Worm (Caenorhabditis elegans) whole organism, L3 larva: ENCODE results near the gene fipr-16.
A peak's percentile ranks its signal among the peaks of the same experiment; 100 is the strongest.

Source experiments
- R02D3.7 ChIP-seq: fragments of 150-350 bp; optimal IDR thresholded peaks from 2 replicates; lab custom pipeline; 2014; ENCODE audit warnings: missing biosample characterization, missing genetic modification characterization
- ZK546.5 ChIP-seq: sonication (generic microtip); optimal IDR thresholded peaks from 2 replicates; lab custom pipeline; 2017; ENCODE audit warnings: missing biosample characterization, missing genetic modification characterization
- aly-2 ChIP-seq: fragments of 150-350 bp; optimal IDR thresholded peaks from 2 replicates; lab custom pipeline; 2014; ENCODE audit warnings: missing biosample characterization, missing genetic modification characterization
- ama-1 ChIP-seq: fragments of 150-350 bp; optimal IDR thresholded peaks from 2 replicates; lab custom pipeline; 2018
- ceh-16 ChIP-seq: sonication (generic microtip); optimal IDR thresholded peaks from 2 replicates; lab custom pipeline; 2017; ENCODE audit warnings: missing biosample characterization, missing genetic modification characterization
- ceh-28 ChIP-seq: fragments of 150-350 bp; optimal IDR thresholded peaks from 2 replicates; lab custom pipeline; 2014; ENCODE audit warnings: missing biosample characterization, missing genetic modification reagents, missing genetic modification characterization
- ceh-82 ChIP-seq: fragments of 150-350 bp; optimal IDR thresholded peaks from 2 replicates; lab custom pipeline; 2014; ENCODE audit warnings: missing biosample characterization, missing genetic modification characterization
- ceh-9 ChIP-seq: sonication (generic microtip); optimal IDR thresholded peaks from 2 replicates; lab custom pipeline; 2018; ENCODE audit warnings: missing biosample characterization, missing genetic modification characterization
- daf-12 ChIP-seq: fragments of 150-350 bp; optimal IDR thresholded peaks from 2 replicates; lab custom pipeline; 2014; ENCODE audit warnings: missing biosample characterization, missing genetic modification reagents, missing genetic modification characterization
- egl-27 ChIP-seq: sonication (generic microtip); optimal IDR thresholded peaks from 4 replicates; lab custom pipeline; 2017; ENCODE audit warnings: missing biosample characterization, missing genetic modification reagents, missing genetic modification characterization
- egl-5 ChIP-seq: fragments of 150-350 bp; optimal IDR thresholded peaks from 2 replicates; lab custom pipeline; 2017; ENCODE audit warnings: missing biosample characterization, missing genetic modification reagents, missing genetic modification characterization, inconsistent platforms
- elt-1 ChIP-seq: fragments of 150-350 bp; optimal IDR thresholded peaks from 2 replicates; lab custom pipeline; 2014; ENCODE audit warnings: missing biosample characterization, missing genetic modification characterization
- eor-1 ChIP-seq, 2 experiments: fragments of 150-350 bp; optimal IDR thresholded peaks; 2 replicates each; lab custom pipeline; 2014 to 2018; ENCODE audit warnings: missing biosample characterization in 2 of 2, missing genetic modification characterization in 2 of 2
- fkh-10 ChIP-seq: sonication (generic microtip); optimal IDR thresholded peaks from 2 replicates; lab custom pipeline; 2017; ENCODE audit warnings: missing biosample characterization, missing genetic modification reagents, missing genetic modification characterization
- fos-1 ChIP-seq: fragments of 150-350 bp; optimal IDR thresholded peaks from 2 replicates; lab custom pipeline; 2014; ENCODE audit warnings: missing biosample characterization, missing genetic modification characterization
- hmg-11 ChIP-seq: sonication (generic microtip); optimal IDR thresholded peaks from 2 replicates; lab custom pipeline; 2016; ENCODE audit warnings: missing genetic modification characterization, missing compliant biosample characterization
- jun-1 ChIP-seq: fragments of 150-350 bp; optimal IDR thresholded peaks from 2 replicates; lab custom pipeline; 2014; ENCODE audit warnings: missing biosample characterization, missing genetic modification reagents, missing genetic modification characterization
- lin-15B ChIP-seq: fragments of 150-350 bp; optimal IDR thresholded peaks from 2 replicates; lab custom pipeline; 2014; ENCODE audit warnings: missing biosample characterization, missing genetic modification characterization
- nfya-1 ChIP-seq: sonication (generic microtip); optimal IDR thresholded peaks from 2 replicates; lab custom pipeline; 2017; ENCODE audit warnings: missing genetic modification characterization, mild to moderate bottlenecking, missing compliant biosample characterization, antibody characterized with exemption, moderate library complexity; ENCODE audit not compliant: insufficient read depth
- nhr-11 ChIP-seq: fragments of 150-350 bp; optimal IDR thresholded peaks from 2 replicates; lab custom pipeline; 2014; ENCODE audit warnings: missing biosample characterization, missing genetic modification characterization
- nhr-23 ChIP-seq: fragments of 150-350 bp; optimal IDR thresholded peaks from 2 replicates; lab custom pipeline; 2014; ENCODE audit warnings: missing biosample characterization, missing genetic modification reagents, missing genetic modification characterization
- nhr-25 ChIP-seq: sonication (generic microtip); optimal IDR thresholded peaks from 2 replicates; lab custom pipeline; 2017; ENCODE audit warnings: missing biosample characterization, missing genetic modification characterization
- nhr-28 ChIP-seq: fragments of 150-350 bp; optimal IDR thresholded peaks from 2 replicates; lab custom pipeline; 2014; ENCODE audit warnings: missing biosample characterization, missing genetic modification characterization
- nhr-43 ChIP-seq: sonication (generic microtip); optimal IDR thresholded peaks from 2 replicates; lab custom pipeline; 2016; ENCODE audit warnings: mild to moderate bottlenecking, missing genetic modification characterization, missing compliant biosample characterization; ENCODE audit not compliant: poor library complexity, severe bottlenecking
- nhr-76 ChIP-seq: fragments of 150-350 bp; sonication (generic microtip); optimal IDR thresholded peaks from 5 replicates; lab custom pipeline; 2014; ENCODE audit warnings: missing biosample characterization, missing genetic modification characterization
- nhr-77 ChIP-seq: fragments of 150-350 bp; optimal IDR thresholded peaks from 2 replicates; lab custom pipeline; 2014; ENCODE audit warnings: missing biosample characterization, missing genetic modification characterization
- pha-4 ChIP-seq: fragments of 150-350 bp; optimal IDR thresholded peaks from 2 replicates; lab custom pipeline; 2014; ENCODE audit warnings: missing biosample characterization, missing genetic modification reagents, missing genetic modification characterization
- skn-1 ChIP-seq: fragments of 150-350 bp; optimal IDR thresholded peaks from 2 replicates; lab custom pipeline; 2014; ENCODE audit warnings: missing biosample characterization, missing genetic modification characterization
- tbx-2 ChIP-seq: sonication (generic microtip); optimal IDR thresholded peaks from 2 replicates; lab custom pipeline; 2016; ENCODE audit warnings: mild to moderate bottlenecking, missing genetic modification characterization, missing compliant biosample characterization
- unc-39 ChIP-seq: sonication (generic microtip); optimal IDR thresholded peaks from 4 replicates; lab custom pipeline; 2017; ENCODE audit warnings: missing biosample characterization, missing genetic modification characterization

fipr-16 gene

ce11 chrIII:8614490-8614889 lies 23.7 kb upstream of the fipr-16 start, which contains the start of gene rha-2:
Gene rha-2 (minus strand): TSS chrIII:8614569.
- TF ChIP-seq pha-4 (tag; lab: Kevin White, UChicago) (peak; percentile 51), egl-5 (no peak), hmg-11 (tag; lab: Kevin White, UChicago) (peak; percentile 9), nhr-43 (tag; lab: Kevin White, UChicago) (no peak), lin-15B (tag; lab: Kevin White, UChicago) (peak; percentile 44), nfya-1 (tag; lab: Kevin White, UChicago) (peak; percentile 20)

ce11 chrIII:8613573-8613972 lies 22.8 kb upstream of the fipr-16 start:
- TF ChIP-seq tbx-2 (tag; lab: Kevin White, UChicago) (no peak), ama-1 (lab: Kevin White, UChicago) (no peak), nhr-28 (tag; lab: Kevin White, UChicago) (no peak), fos-1 (tag; lab: Kevin White, UChicago) (no peak), aly-2 (no peak), hmg-11 (tag; lab: Kevin White, UChicago) (no peak), nhr-43 (tag; lab: Kevin White, UChicago) (no peak), nhr-11 (tag; lab: Kevin White, UChicago) (no peak), nhr-77 (tag; lab: Kevin White, UChicago) (no peak), ceh-28 (tag; lab: Kevin White, UChicago) (no peak), fkh-10 (GFP tag; lab: Kevin White, UChicago) (no peak)

ce11 chrIII:8611282-8611681 lies 20.5 kb upstream of the fipr-16 start:
- TF ChIP-seq egl-27 (tag; lab: Kevin White, UChicago) (no peak), fkh-10 (GFP tag; lab: Kevin White, UChicago) (no peak), jun-1 (no peak), ceh-82 (tag; lab: Kevin White, UChicago) (no peak)

- TF ChIP-seq nhr-23 (no peak), ceh-9 (no peak), nhr-25 (no peak), ceh-28 (tag; lab: Kevin White, UChicago) (no peak), tbx-2 (tag; lab: Kevin White, UChicago) (no peak)
These were observed 18.9 kb upstream of the fipr-16 start, which contains the start of gene C06E1.9 for ce11 chrIII:8609683-8610082. Gene C06E1.9 (minus strand): TSS chrIII:8609783.

ce11 chrIII:8605532-8605931 lies 14.8 kb upstream of the fipr-16 start, which contains the start of gene C06E1.1:
Gene C06E1.1 (plus strand): TSS chrIII:8605832.
- TF ChIP-seq elt-1 (tag; lab: Kevin White, UChicago) (no peak), ceh-28 (tag; lab: Kevin White, UChicago) (no peak), skn-1 (no peak), eor-1 (tag; optimal IDR thresholded peaks at IDR 0.05; lab: Kevin White, UChicago) (no peak), ama-1 (lab: Kevin White, UChicago) (no peak), nfya-1 (tag; lab: Kevin White, UChicago) (no peak), unc-39 (tag; lab: Kevin White, UChicago) (no peak), hmg-11 (tag; lab: Kevin White, UChicago) (no peak), nhr-76 (tag; lab: Kevin White, UChicago) (no peak), ceh-9 (no peak), aly-2 (no peak), nhr-23 (no peak), ceh-16 (tag; lab: Kevin White, UChicago) (no peak), ceh-82 (tag; lab: Kevin White, UChicago) (no peak), R02D3.7 (no peak), ZK546.5 (tag; lab: Kevin White, UChicago) (no peak)

- peak; percentile 87 for TF ChIP-seq nhr-23
- TF ChIP-seq nhr-25: no peak
- TF ChIP-seq fkh-10 (GFP tag; lab: Kevin White, UChicago): no peak
- TF ChIP-seq fos-1 (tag; lab: Kevin White, UChicago): no peak
- TF ChIP-seq skn-1: no peak
- TF ChIP-seq ama-1 (lab: Kevin White, UChicago): no peak
- TF ChIP-seq daf-12 (tag; lab: Kevin White, UChicago): no peak
These were observed 11.4 kb upstream of the fipr-16 start for ce11 chrIII:8602148-8602547.
